Worm (Caenorhabditis elegans): ENCODE measurements around the gene srsx-32.
A peak's percentile ranks its signal among the peaks of the same experiment; 100 is the strongest.

srsx-32 gene

DNA sequence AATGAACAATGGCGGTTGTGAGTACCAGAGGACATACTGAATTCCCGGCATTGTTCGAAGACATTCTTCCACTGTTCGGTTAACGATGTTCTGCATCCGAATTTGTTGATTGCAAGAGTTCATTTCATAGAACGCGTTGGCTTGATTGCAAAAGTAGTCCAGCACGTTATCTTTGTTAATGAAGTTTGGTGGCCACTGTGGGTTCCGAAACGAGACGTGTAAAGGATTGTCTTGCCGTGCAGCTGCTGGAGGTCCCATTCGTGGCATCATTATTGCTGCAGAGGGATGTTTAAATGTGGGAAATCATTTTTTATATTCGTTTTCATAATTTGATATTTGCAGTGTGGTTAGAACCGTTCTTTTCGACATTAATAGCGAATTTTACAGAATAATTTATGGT lies 42.2 kb downstream of the srsx-32 start, which contains the start of gene mdt-6:
Gene mdt-6, minus strand, starts transcription at position 275 of the 400 bp plus-strand sequence.
- no peak for TF ChIP-seq atf-7 (tag; optimal IDR thresholded peaks at IDR 0.05)
- TF ChIP-seq Y53G8AR.9 (GFP tag; conservative IDR thresholded peaks at IDR 0.05) = no peak
- no peak for TF ChIP-seq rpc-1 (optimal IDR thresholded peaks at IDR 0.05)
- no peak for TF ChIP-seq rpc-1 (tag; optimal IDR thresholded peaks at IDR 0.05)
- TF ChIP-seq B0336.3 (GFP tag; IDR thresholded peaks at IDR 0.05) = peak; percentile 53
- peak; percentile 18 for TF ChIP-seq lin-54 (GFP tag; optimal IDR thresholded peaks at IDR 0.05)
- TF ChIP-seq hlh-12 (tag; optimal IDR thresholded peaks at IDR 0.05) = no peak
- peak; percentile 51; the same call in 1 of the 2 replicates for TF ChIP-seq madf-6 (GFP tag; IDR thresholded peaks at IDR 0.05)
- no peak for TF ChIP-seq nhr-27 (tag; optimal IDR thresholded peaks at IDR 0.05)
- no peak for TF ChIP-seq sptf-2 (GFP tag; optimal IDR thresholded peaks at IDR 0.05)
- 0 out of 2 replicates have a peak, but pooled peaks have one; percentile 31 for TF ChIP-seq hsf-1 (GFP tag; IDR thresholded peaks at IDR 0.05)
- peak; percentile 13; the same call in 1 of the 2 replicates for TF ChIP-seq ekl-4 (GFP tag; IDR thresholded peaks at IDR 0.05)
- TF ChIP-seq F23B12.7 (tag; optimal IDR thresholded peaks at IDR 0.05; ENCODE audit: insufficient read depth) = no peak
- no peak for TF ChIP-seq dox-1 (GFP tag; IDR thresholded peaks at IDR 0.05)
- no peak for TF ChIP-seq ztf-6 (GFP tag; IDR thresholded peaks at IDR 0.05)
- TF ChIP-seq sdz-38 (tag; optimal IDR thresholded peaks at IDR 0.05) = no peak
- no peak for TF ChIP-seq lsl-1 (GFP tag; optimal IDR thresholded peaks at IDR 0.05)

DNA sequence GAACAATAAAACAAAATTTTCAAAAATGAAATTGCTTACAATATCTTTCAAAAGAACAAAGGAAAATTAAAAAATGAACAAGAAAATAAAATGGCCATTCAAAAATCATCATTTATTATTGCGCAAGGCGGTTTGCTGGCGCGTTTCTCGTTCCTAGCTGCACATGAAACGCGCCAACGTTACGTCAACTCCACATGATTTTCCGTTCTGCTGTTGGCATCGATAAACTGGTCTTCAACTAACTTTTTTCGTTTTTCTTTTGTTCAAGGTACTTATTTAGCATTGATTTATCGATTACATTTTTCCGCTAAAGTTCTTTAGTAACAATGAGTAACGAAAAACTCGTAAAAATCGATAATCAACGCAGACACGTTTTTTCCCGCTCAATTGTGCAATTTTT lies 43.2 kb downstream of the srsx-32 start, which contains the start of the genes Y57E12AL.6 and Y57E12AL.1:
Gene Y57E12AL.6, minus strand, starts transcription at position 75 of the 400 bp plus-strand sequence.
Gene Y57E12AL.1, plus strand, starts transcription at position 135 of the 400 bp plus-strand sequence.
- TF ChIP-seq let-526 (GFP tag; IDR thresholded peaks at IDR 0.05) (no peak), attf-6 (GFP tag; IDR thresholded peaks at IDR 0.05) (no peak), rpc-1 (optimal IDR thresholded peaks at IDR 0.05) (no peak), rpc-1 (tag; optimal IDR thresholded peaks at IDR 0.05) (no peak), sea-2 (GFP tag; IDR thresholded peaks at IDR 0.05) (no peak), lin-54 (GFP tag; optimal IDR thresholded peaks at IDR 0.05) (peak; percentile 82), Y95B8A.8 (GFP tag; IDR thresholded peaks at IDR 0.05) (no peak), lir-1 (GFP tag; conservative IDR thresholded peaks at IDR 0.05) (0 out of 2 replicates have a peak, but pooled peaks have one; percentile 24), Y56A3A.18 (GFP tag; IDR thresholded peaks at IDR 0.05) (no peak), athp-1 (tag; optimal IDR thresholded peaks at IDR 0.05) (peak; percentile 33), F22D6.2 (tag; optimal IDR thresholded peaks at IDR 0.05) (no peak), snpc-4 (GFP tag; optimal IDR thresholded peaks at IDR 0.05) (peak; percentile 58), snpc-4 (tag; optimal IDR thresholded peaks at IDR 0.05) (peak; percentile 73 to 83 (median 81)), F55B11.4 (tag; optimal IDR thresholded peaks at IDR 0.05; ENCODE audit: borderline replicate concordance, insufficient read depth) (no peak), Y53F4B.3 (GFP tag; IDR thresholded peaks at IDR 0.05) (no peak), hrde-1 (tag; optimal IDR thresholded peaks at IDR 0.05; ENCODE audit: borderline replicate concordance) (no peak), ztf-28 (GFP tag; IDR thresholded peaks at IDR 0.05) (no peak), attf-3 (GFP tag; conservative IDR thresholded peaks at IDR 0.05) (peak; percentile 51; the same call in 1 of the 2 replicates), F37B4.10 (GFP tag; IDR thresholded peaks at IDR 0.05) (no peak), egl-44 (GFP tag; IDR thresholded peaks at IDR 0.05) (no peak), lin-40 (tag; optimal IDR thresholded peaks at IDR 0.05) (peak; percentile 87), bed-2 (GFP tag; IDR thresholded peaks at IDR 0.05) (no peak), lin-35 (GFP tag; optimal IDR thresholded peaks at IDR 0.05) (peak; percentile 54 to 81 (median 55)), madf-6 (GFP tag; IDR thresholded peaks at IDR 0.05) (peak; percentile 69), sdz-38 (tag; optimal IDR thresholded peaks at IDR 0.05) (no peak), efl-1 (GFP tag; optimal IDR thresholded peaks at IDR 0.05) (peak; percentile 55), madf-8 (GFP tag; conservative IDR thresholded peaks at IDR 0.05) (no peak; the same call in 1 of the 2 replicates), ets-4 (GFP tag; optimal IDR thresholded peaks at IDR 0.05) (no peak), fkh-3 (tag; optimal IDR thresholded peaks at IDR 0.05) (no peak), F23B12.7 (tag; optimal IDR thresholded peaks at IDR 0.05; ENCODE audit: insufficient read depth) (peak; percentile 58), Y67H2A.10 (GFP tag; conservative IDR thresholded peaks at IDR 0.05) (0 out of 2 replicates have a peak, but pooled peaks have one; percentile 19), chd-7 (tag; optimal IDR thresholded peaks at IDR 0.05) (no peak), ZK185.1 (tag; optimal IDR thresholded peaks at IDR 0.05; ENCODE audit: poor library complexity, severe bottlenecking) (peak; percentile 78), F10E7.11 (tag; optimal IDR thresholded peaks at IDR 0.05) (no peak), dox-1 (GFP tag; IDR thresholded peaks at IDR 0.05) (peak; percentile 87), ceh-27 (GFP tag; optimal IDR thresholded peaks at IDR 0.05) (no peak), hsf-1 (GFP tag; IDR thresholded peaks at IDR 0.05) (no peak)
